Fruit fly (Drosophila melanogaster) S2 (cell line): ENCODE results near the gene Tsp26A.
A peak's percentile ranks its signal among the peaks of the same experiment; 100 is the strongest.

Experiments used
- CG8478 ChIP-seq: fragments of >200 bp; optimal IDR thresholded peaks from 2 replicates; lab custom pipeline; 2018
- CTCF ChIP-seq, 2 experiments: fragments of >200 bp; optimal IDR thresholded peaks; 2 replicates each; lab custom pipeline; 2018

The Tsp26A gene

dm6 chr2L:6028712-6029111 lies 28.7 kb downstream of the Tsp26A start:
- TF ChIP-seq CTCF (optimal IDR thresholded peaks at IDR 0.05; lab: Kevin White, UChicago) (no peak), CG8478 (lab: Kevin White, UChicago) (no peak)

- TF ChIP-seq CG8478 (lab: Kevin White, UChicago) (no peak), CTCF (optimal IDR thresholded peaks at IDR 0.05; lab: Kevin White, UChicago) (no peak)
Observed at dm6 chr2L:6031838-6032237, 31.8 kb downstream of the Tsp26A start.

- TF ChIP-seq CTCF (optimal IDR thresholded peaks at IDR 0.05; lab: Kevin White, UChicago) (no peak), CG8478 (lab: Kevin White, UChicago) (no peak)
Observed at dm6 chr2L:6034344-6034743, 34.3 kb downstream of the Tsp26A start, which contains the start of gene CG9109. Gene CG9109 (minus strand): TSS chr2L:6034423.

- no peak for TF ChIP-seq CG8478 (lab: Kevin White, UChicago)
- TF ChIP-seq CTCF (optimal IDR thresholded peaks at IDR 0.05; lab: Kevin White, UChicago): no peak
Observed at dm6 chr2L:6035155-6035554, 35.1 kb downstream of the Tsp26A start.

- TF ChIP-seq CTCF (optimal IDR thresholded peaks at IDR 0.05; lab: Kevin White, UChicago): no peak
- TF ChIP-seq CG8478 (lab: Kevin White, UChicago): no peak
Observed at dm6 chr2L:6036710-6037109, 36.7 kb downstream of the Tsp26A start, which contains the start of gene mtm. Gene mtm (minus strand): TSS chr2L:6037015.

- TF ChIP-seq CG8478 (lab: Kevin White, UChicago) (no peak), CTCF (optimal IDR thresholded peaks at IDR 0.05; lab: Kevin White, UChicago) (no peak)
Observed at dm6 chr2L:6037830-6038229, 37.8 kb downstream of the Tsp26A start, which contains the start of the genes CG9117 and CG31643. Gene CG9117 (minus strand): TSS chr2L:6037902. Gene CG31643 (plus strand): TSS chr2L:6038117.

dm6 chr2L:6045484-6045883 lies 45.5 kb downstream of the Tsp26A start:
- TF ChIP-seq CG8478 (lab: Kevin White, UChicago): no peak
- no peak for TF ChIP-seq CTCF (optimal IDR thresholded peaks at IDR 0.05; lab: Kevin White, UChicago)

dm6 chr2L:6045972-6046718 lies 46.1 kb downstream of the Tsp26A start, which contains the start of gene Pfas:
Gene Pfas (minus strand): TSS chr2L:6046050.
- no peak for TF ChIP-seq CG8478 (lab: Kevin White, UChicago)
- TF ChIP-seq CTCF (optimal IDR thresholded peaks at IDR 0.05; lab: Kevin White, UChicago): no peak

dm6 chr2L:6046865-6047264 lies 46.8 kb downstream of the Tsp26A start:
- TF ChIP-seq CG8478 (lab: Kevin White, UChicago): no peak
- no peak for TF ChIP-seq CTCF (optimal IDR thresholded peaks at IDR 0.05; lab: Kevin White, UChicago)

dm6 chr2L:6047528-6048160 lies 47.6 kb downstream of the Tsp26A start, which contains the start of gene IPIP:
Gene IPIP (plus strand): TSS chr2L:6048002.
- TF ChIP-seq CTCF (optimal IDR thresholded peaks at IDR 0.05; lab: Kevin White, UChicago) (peak in 1 of 2 experiments; percentile 38), CG8478 (lab: Kevin White, UChicago) (no peak)

dm6 chr2L:6048542-6048941 lies 48.5 kb downstream of the Tsp26A start, which contains the start of the genes CG34179 and slmo:
Gene CG34179 (minus strand): TSS chr2L:6048706.
Gene slmo (minus strand): TSS chr2L:6048706.
- TF ChIP-seq CTCF (optimal IDR thresholded peaks at IDR 0.05; lab: Kevin White, UChicago) (no peak), CG8478 (lab: Kevin White, UChicago) (no peak)

- TF ChIP-seq CTCF (optimal IDR thresholded peaks at IDR 0.05; lab: Kevin White, UChicago) (peak in 1 of 2 experiments; percentile 20), CG8478 (lab: Kevin White, UChicago) (no peak)
Observed at dm6 chr2L:6050575-6050974, 50.5 kb downstream of the Tsp26A start, which contains the start of gene CG9135. Gene CG9135 (plus strand): TSS chr2L:6050800.

dm6 chr2L:6051212-6051621 lies 51.2 kb downstream of the Tsp26A start:
- TF ChIP-seq CG8478 (lab: Kevin White, UChicago): no peak
- TF ChIP-seq CTCF (optimal IDR thresholded peaks at IDR 0.05; lab: Kevin White, UChicago): no peak
